Fruit fly (Drosophila melanogaster) whole organism, wandering third instar larva: ENCODE data around the gene Hayan.

Source experiments
- N ChIP-seq: fragments of >200 bp; optimal IDR thresholded peaks from 2 replicates; lab custom pipeline; 2018; ENCODE audit warnings: missing biosample characterization, missing external identifiers, missing genetic modification characterization
- OdsH ChIP-seq: fragments of 200-800 bp; sonication (Bioruptor generic); optimal IDR thresholded peaks from 2 replicates; lab custom pipeline; 2016; ENCODE audit warnings: missing biosample characterization, mild to moderate bottlenecking, missing genetic modification characterization
- brk ChIP-seq: fragments of 200-800 bp; sonication (Bioruptor generic); optimal IDR thresholded peaks from 2 replicates; lab custom pipeline; 2016; ENCODE audit warnings: missing biosample characterization, mild to moderate bottlenecking, missing genetic modification characterization
- fru ChIP-seq: fragments of 200-800 bp; sonication (Bioruptor generic); optimal IDR thresholded peaks from 3 replicates; lab custom pipeline; 2016; ENCODE audit warnings: missing biosample characterization, mild to moderate bottlenecking, missing genetic modification characterization
- pan ChIP-seq: fragments of >200 bp; optimal IDR thresholded peaks from 2 replicates; lab custom pipeline; 2017
- psq ChIP-seq: fragments of 200-800 bp; sonication (Bioruptor generic); optimal IDR thresholded peaks from 3 replicates; lab custom pipeline; 2017; ENCODE audit warnings: missing biosample characterization, mild to moderate bottlenecking, missing genetic modification characterization, moderate library complexity
- sv ChIP-seq: fragments of 200-800 bp; sonication (Bioruptor generic); optimal IDR thresholded peaks from 3 replicates; lab custom pipeline; 2016; ENCODE audit warnings: missing biosample characterization, missing genetic modification characterization
- usp ChIP-seq: fragments of >200 bp; optimal IDR thresholded peaks from 2 replicates; lab custom pipeline; 2017; ENCODE audit warnings: missing biosample characterization, missing genetic modification characterization

DNA sequence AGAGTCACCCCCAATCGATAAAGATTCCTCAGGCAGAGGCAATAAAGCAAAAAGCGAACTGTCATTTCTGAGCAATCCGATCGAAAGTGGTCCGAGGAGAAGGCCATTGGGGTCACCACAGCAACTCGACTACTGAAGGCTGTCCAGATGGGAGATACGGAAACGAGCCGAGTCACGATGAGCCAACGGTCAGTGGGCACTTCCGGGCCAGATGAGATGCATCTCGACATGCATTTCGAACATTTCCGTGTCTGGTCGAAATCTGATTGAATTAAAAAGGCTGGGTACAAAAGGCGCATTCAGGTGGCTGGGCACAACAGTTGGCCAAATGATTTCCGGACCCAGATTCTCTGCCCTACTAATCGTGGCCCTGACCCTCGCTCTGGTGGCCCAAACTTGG lies 45.0 kb downstream of the Hayan start, which contains the start of gene CG32551:
- TF ChIP-seq brk (GFP tag; lab: Kevin White, UChicago) (no peak), sv (GFP tag; lab: Kevin White, UChicago) (no peak), psq (GFP tag; lab: Kevin White, UChicago) (no peak), usp (GFP tag; lab: Kevin White, UChicago) (no peak), pan (no peak), fru (GFP tag; lab: Kevin White, UChicago) (no peak), OdsH (no peak), N (GFP tag; lab: Kevin White, UChicago) (no peak)
